Worm (Caenorhabditis elegans) whole organism, dauer: ENCODE measurements around the gene apx-1.

ENCODE experiments used
- unc-62 ChIP-seq: sonication (generic microtip); optimal IDR thresholded peaks from 2 replicates; lab custom pipeline; 2017; ENCODE audit warnings: missing biosample characterization, missing genetic modification reagents, missing genetic modification characterization

Gene apx-1

DNA sequence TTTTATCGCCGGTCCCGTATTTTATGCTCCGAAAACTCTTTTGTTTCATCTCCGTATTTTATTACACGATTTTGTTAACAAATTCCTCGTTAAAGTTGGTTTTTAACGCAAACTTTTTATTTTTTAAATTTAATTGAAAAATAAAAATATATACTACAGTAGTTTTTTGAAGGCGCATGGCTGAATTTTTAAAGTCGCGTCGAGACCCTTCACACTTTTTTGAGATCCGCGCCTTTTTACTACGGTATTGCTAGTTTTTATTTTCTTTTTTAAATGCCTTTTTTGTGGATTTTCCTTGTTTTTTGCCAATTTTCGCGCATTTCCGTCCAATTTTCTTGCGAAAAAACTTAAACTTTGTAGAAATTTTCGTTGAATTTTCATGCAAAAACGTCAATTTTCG, 5.6 kb upstream of the apx-1 start:
- no peak for TF ChIP-seq unc-62 (GFP tag; lab: Kevin White, UChicago)

DNA sequence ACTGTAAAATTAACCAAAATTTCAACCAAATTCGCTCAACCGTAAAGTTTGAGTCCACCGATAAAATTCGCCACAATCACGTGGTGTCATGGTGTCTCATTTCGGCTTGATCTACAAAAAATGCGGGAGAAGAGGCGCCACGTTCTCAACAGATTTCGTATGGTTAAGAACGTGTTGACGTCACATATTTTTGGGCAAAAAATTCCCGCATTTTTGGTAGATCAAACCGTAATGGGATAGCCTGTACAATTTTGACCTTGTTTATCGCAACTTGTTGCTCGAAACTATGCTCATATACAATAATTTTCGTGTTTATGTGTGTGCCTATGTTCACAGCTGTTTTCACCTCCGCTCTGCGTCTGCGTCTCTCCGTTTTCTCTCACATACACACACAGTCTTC, 1.1 kb upstream of the apx-1 start:
- no peak for TF ChIP-seq unc-62 (GFP tag; lab: Kevin White, UChicago)

DNA sequence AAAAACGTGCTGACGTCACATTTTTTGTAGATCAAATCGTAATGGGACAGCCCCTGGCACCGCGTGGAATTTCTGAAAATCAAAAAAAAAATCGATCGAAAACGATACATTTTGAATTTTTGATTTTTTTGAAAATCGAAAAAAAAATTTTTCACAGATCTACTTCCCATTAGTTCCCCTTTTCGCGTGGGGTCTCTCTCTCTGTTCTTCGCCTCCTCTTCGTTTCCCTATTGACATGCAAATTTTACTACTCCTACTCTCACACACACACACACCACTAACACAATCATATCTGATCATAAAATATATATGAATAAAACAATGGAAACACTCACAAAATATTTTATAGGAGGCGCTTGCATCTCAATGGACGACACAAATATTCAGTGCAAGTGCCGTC, 8.6 kb downstream of the apx-1 start:
- no peak for TF ChIP-seq unc-62 (GFP tag; lab: Kevin White, UChicago)

DNA sequence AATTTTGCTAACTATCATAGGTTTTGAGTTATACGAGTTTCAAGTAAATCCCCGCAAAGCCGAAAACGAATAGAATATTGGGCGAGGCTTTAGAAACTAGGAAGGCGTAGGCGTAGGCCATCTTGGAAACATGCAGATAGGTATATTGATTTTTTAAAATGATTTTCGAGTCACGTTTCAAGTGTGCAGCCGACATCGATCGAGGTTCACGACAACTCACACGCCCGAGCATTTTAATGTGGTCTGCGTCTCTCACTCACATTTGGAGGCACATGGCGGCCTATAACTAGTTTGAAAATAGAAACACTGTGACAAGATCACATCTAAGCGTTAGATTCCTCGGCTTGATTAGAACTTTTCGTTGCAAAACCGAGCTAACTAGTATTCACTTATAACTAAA, 17.4 kb downstream of the apx-1 start, which contains the start of gene K08D9.2:
Gene K08D9.2, plus strand, starts transcription at position 301 of the 400 bp plus-strand sequence.
- no peak for TF ChIP-seq unc-62 (GFP tag; lab: Kevin White, UChicago)

DNA sequence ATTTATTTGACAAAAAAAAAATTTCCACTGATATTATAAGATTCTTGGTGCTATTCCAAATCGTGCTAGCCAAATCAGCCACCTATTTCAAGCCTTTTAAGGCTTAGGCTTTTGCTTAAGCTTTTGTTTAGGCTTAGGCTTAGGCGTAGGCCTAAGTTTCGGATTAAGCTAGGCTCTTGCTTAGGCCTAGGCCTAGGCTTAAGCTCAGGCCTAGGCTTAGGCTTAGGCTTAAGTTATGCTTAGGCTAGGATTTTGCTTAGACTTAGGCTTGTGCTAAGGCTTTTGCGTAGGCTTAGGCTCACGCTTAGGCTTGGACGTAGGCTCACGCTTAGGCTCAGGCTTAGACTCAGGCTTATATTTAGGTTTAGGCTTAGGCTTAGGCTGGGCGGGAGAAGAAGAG, 20.2 kb downstream of the apx-1 start:
- no peak for TF ChIP-seq unc-62 (GFP tag; lab: Kevin White, UChicago)

DNA sequence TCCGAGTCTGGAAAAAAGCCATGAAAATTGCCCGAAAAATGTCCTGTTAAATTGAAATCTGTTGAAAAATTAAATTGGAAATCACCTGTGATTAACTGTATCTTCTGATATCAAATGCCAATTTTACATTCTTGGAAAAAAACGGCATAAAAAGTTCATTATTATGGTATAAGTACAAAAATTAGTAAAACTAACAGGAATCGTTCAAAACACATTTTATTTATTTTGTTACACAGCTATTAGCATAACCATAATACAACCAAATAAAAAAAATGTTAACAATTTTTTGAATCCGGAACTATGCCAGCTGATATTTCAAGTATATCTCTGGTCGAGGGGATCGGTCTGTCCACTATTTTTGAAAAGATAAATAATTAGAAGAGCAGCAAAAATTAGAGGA, 20.6 kb downstream of the apx-1 start, which contains the start of gene K08D9.10:
Gene K08D9.10, plus strand, starts transcription at position 301 of the 400 bp plus-strand sequence.
- no peak for TF ChIP-seq unc-62 (GFP tag; lab: Kevin White, UChicago)

DNA sequence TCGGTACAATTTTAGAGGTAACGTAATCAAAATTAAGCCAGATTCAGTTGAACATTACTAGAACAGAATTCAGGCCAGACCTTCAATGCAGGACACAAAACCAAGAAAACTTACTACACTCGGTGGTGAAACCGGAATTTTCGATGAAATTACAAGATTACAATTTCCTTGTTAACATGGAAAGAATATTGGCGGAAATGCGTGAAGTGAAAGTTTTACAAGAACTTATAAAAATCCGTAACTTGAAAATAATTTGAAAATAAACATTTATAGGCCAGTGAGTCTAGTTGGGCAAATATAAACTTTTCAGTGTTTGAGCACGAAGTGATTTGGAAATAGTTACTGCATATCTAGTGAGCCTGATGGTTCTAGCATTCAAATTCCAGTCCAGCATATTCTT, 24.9 kb downstream of the apx-1 start, which contains the start of gene K08D9.6:
Gene K08D9.6, minus strand, starts transcription at position 101 of the 400 bp plus-strand sequence.
- TF ChIP-seq unc-62 (GFP tag; lab: Kevin White, UChicago) = no peak

DNA sequence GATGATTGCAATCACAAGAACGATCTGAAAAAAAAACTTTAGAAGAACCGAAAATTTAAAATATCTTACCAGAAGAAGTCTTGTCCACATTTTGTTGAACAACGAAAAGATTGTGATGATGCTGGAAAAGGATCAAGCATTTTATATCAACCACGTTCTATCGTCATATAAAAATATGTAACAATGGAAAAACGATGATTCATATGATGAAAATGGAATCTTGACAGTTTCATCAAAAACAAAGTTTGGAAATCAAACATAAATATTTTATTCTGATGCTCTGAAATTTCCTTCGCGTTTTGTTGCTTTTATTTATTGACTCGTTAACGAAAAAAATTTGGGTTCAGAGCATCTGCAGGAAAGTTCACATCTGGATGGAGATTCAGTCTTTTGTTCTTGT, 26.6 kb downstream of the apx-1 start, which contains the start of the genes K08D9.9 and str-16:
Gene K08D9.9, minus strand, starts transcription at position 101 of the 400 bp plus-strand sequence.
Gene str-16, plus strand, starts transcription at position 266 of the 400 bp plus-strand sequence.
- no peak for TF ChIP-seq unc-62 (GFP tag; lab: Kevin White, UChicago)

DNA sequence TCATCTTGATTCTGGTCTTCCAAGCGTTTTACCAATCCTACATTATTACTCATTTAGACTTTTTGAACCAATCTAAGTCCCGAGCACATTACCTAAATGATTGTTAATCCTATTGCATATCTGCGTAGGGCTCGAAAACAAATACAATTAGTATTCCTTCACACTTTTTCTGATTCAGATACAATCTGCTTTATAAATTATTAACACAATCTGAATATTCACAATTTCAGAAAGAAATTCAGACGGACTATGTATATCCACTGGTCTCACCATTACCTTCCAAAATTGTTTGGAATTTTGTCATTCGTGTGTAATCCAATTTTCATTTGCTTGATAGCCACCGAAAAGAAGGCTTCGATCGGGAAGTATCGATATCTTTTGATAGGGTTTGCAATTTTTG, 31.2 kb downstream of the apx-1 start, which contains the start of gene srj-11:
Gene srj-11, plus strand, starts transcription at position 250 of the 400 bp plus-strand sequence.
- no peak for TF ChIP-seq unc-62 (GFP tag; lab: Kevin White, UChicago)

DNA sequence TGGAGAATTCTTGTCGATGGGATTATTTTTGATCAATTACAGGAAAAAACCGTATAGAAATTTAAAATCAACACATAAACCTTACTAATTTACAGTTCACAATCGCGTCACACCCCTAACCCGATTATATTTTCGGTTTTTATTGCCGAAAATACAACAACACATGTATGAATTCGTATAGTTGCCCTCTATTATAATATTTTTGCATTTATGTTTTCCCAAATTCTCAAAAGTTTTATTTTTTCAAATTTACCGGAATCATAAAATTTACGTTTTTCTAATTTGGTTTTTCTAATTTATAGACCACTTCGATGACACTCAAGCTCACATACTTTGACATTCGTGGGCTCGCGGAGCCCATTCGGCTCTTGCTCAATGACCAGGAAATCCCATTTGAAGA, 33.0 kb downstream of the apx-1 start, which contains the start of gene gst-23:
Gene gst-23, plus strand, starts transcription at position 301 of the 400 bp plus-strand sequence.
- no peak for TF ChIP-seq unc-62 (GFP tag; lab: Kevin White, UChicago)

DNA sequence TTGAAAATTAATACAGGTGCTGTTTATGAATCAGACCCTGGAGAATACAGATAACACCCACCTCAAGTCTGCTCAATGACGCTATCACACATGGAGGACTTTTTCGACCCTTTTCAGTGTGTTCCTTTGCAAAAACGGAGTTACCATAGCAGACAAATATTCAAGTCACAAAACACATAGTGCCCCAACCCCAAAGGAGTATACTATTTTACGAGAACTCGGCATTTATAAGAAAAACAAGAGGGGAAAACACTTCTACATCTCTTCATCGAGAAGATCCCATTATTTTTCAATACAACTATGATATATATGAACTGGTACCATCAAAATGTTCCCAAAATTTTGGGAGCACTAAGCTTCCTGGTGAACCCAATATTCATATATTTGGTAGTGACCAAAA, 34.7 kb downstream of the apx-1 start, which contains the start of gene srj-7:
Gene srj-7, plus strand, starts transcription at position 301 of the 400 bp plus-strand sequence.
- TF ChIP-seq unc-62 (GFP tag; lab: Kevin White, UChicago) = no peak

DNA sequence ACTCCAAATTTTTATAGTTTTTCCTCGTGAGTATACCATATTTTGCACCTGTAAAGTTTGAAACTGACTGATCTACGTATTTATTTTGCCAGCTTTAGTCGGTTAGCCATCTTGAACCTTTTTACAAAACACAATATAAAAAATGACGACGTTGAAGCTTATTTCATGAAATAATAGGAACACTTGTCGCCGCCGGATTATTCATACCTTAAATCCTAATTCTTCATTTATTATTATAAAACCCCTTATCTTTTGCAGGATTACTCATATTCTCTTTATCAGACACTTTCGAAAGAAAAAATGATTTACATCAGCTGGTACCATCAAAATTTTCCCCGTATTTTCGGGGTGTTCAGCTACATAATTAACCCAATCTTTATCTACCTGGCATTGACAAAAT, 37.5 kb downstream of the apx-1 start, which contains the start of gene srj-8:
Gene srj-8, plus strand, starts transcription at position 301 of the 400 bp plus-strand sequence.
- TF ChIP-seq unc-62 (GFP tag; lab: Kevin White, UChicago) = no peak

DNA sequence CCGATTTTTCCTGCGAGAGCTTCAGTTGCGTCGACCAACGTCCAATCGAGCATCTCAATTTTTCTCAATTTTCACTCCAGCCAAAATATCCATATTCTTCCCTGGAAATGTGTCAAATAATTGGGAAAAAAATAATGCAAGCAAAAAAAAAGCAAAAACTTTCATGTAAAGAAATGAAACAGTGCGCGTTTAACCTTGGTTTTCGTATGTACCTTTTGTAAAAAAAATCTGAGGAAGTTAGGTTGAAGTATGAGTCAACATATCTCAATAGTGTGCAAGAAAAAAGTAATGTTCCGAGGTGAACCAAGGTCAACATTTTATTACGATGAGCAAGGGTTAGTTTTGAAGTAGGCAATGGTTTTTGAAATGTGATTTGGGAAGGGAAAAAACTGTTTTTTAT, 40.2 kb downstream of the apx-1 start, which contains the start of gene T28A11.13:
Gene T28A11.13, minus strand, starts transcription at position 101 of the 400 bp plus-strand sequence.
- no peak for TF ChIP-seq unc-62 (GFP tag; lab: Kevin White, UChicago)

DNA sequence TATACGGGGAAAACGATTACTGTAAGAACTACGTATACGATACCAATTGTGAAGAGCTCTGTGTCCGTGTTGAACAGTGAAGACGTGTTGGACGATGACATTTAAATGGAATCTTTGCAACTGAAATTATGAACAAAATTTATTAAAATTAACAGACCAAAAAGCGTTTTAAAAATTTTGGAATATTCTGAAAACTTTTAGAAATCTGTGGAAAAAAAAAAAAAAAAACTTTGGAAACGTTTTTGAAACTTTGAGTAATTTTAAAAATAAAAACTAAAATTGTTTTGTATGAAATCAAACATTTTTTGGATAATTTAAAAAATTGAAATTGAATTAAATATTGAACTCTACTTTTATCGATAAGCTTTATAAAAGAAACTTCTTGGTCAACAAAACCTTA, 46.1 kb downstream of the apx-1 start, which contains the start of gene srt-63:
Gene srt-63, minus strand, starts transcription at position 101 of the 400 bp plus-strand sequence.
- TF ChIP-seq unc-62 (GFP tag; lab: Kevin White, UChicago) = no peak

DNA sequence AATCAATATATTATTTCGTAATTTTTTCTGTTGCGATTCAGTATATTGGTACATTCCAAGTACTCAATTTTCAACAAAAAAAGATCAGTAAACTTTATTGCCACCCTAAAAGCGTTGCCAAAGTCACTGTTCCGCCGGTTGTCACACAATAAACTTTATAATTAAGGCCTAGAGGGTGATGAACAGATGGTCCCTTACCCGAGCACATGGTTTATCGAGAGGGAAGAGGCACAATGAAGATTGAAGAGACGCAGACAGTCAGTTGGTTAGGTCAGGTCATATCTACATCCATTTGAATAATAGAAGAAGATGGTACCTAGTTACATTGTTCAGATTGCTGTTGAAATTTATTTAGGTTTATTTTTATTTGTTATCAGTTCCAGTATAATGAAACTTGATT, 46.8 kb downstream of the apx-1 start:
- no peak for TF ChIP-seq unc-62 (GFP tag; lab: Kevin White, UChicago)

DNA sequence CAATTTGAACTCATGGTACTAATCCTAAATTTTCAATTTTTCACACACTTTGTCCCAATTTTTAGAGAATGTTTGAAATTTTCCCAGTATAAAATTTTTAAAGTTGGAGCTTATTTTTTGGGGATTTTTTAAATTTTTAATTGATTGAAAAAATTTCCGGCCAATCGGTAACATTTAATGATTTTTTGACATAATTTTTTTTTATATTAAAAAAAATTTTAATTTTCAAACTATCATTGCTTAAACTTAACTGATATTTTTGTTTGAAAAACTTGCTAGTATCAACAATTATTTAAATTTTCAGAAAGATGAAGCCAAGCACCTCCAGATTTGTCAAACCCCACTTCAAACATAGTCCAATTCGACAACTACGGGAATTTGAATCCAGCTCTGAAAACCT, 47.3 kb downstream of the apx-1 start, which contains the start of gene T28A11.22:
Gene T28A11.22, plus strand, starts transcription at position 301 of the 400 bp plus-strand sequence.
- TF ChIP-seq unc-62 (GFP tag; lab: Kevin White, UChicago) = no peak

DNA sequence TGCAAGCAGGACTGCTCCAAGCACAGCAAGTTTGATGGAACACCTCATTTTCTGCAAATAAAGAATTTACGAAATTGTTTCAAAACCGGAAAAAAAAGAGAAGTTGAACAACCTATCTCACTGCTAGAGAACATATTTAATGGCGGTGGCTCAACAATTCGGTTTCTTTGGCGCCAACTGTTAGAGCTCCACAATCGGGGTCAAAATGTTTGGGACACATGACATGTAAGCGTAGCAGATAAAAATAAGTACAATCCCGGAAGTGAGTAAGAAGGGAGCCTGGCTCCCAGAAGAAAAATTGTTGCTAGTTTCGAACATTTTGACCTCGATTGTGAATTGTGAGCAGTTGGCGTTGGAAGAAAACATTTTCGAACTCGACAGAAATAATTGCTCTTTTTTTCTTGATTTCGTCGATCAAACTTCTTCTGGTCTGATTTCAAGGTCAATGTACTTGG, 49.2 kb downstream of the apx-1 start, which contains the start of gene T28A11.16:
Gene T28A11.16, minus strand, starts transcription at position 51 of the 455 bp plus-strand sequence.
- no peak for TF ChIP-seq unc-62 (GFP tag; lab: Kevin White, UChicago)
